Worm (Caenorhabditis elegans): Measurements from ENCODE around the gene nekl-4.

DNA sequence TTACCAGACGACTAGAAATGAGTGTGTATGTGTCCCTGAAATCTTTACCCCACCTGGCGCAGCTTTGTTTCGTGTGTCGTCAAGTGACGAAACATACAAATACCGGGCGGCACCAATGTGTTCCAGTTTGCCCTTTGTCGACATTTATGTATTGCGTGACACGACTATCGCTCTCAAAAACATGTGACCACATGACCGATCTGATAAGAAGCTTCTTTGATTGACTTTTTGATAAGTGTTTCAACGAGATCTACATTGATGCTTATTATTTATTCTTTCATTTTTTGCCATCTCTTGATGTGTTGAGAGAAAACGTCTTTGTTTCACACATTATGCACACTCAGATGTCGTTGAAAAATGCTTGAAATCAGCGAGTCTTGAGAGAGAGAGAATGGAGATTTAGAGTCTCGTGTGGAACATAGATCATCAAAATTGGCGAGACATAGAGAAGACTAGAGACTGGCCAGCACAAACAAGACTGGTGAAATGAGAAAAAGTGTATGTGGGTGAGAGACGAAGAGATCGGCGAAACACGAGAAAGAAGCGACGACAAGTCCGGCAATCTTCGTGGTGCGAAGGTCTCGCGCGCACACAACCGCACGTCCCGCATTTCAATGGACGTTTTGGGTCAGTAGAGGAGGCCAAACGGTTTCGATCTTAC lies 14.3 kb downstream of the nekl-4 start:
- peak; percentile 74 for TF ChIP-seq ces-1 (GFP tag; optimal IDR thresholded peaks at IDR 0.05)
- TF ChIP-seq nhr-12 (tag; optimal IDR thresholded peaks at IDR 0.05) = no peak

All from whole organism, mixed stage, embryonic.